Fruit fly (Drosophila melanogaster) whole organism, wandering third instar larva: Measurements from ENCODE around the gene lectin-30A.

ENCODE experiments used
- Abd-B ChIP-seq: fragments of >200 bp; optimal IDR thresholded peaks from 2 replicates; lab custom pipeline; 2017; ENCODE audit warnings: missing biosample characterization, missing genetic modification characterization
- Dif ChIP-seq: fragments of 200-275, 200-300 bp; sonication (Bioruptor generic); optimal IDR thresholded peaks from 2 replicates; lab custom pipeline; 2018; ENCODE audit warnings: missing biosample characterization, missing genetic modification characterization; ENCODE audit not compliant: partially characterized antibody
- HLH106 ChIP-seq: fragments of 200-800 bp; optimal IDR thresholded peaks from 3 replicates; lab custom pipeline; 2019; ENCODE audit warnings: missing biosample characterization, mild to moderate bottlenecking, missing genetic modification characterization, moderate library complexity
- Hr78 ChIP-seq: fragments of >200 bp; optimal IDR thresholded peaks from 2 replicates; lab custom pipeline; 2017; ENCODE audit warnings: missing biosample characterization, missing genetic modification characterization
- Mio ChIP-seq: sonication (Bioruptor generic); optimal IDR thresholded peaks from 2 replicates; lab custom pipeline; 2016; ENCODE audit warnings: missing biosample characterization, missing genetic modification characterization
- Myc ChIP-seq: fragments of >200 bp; optimal IDR thresholded peaks from 2 replicates; lab custom pipeline; 2017
- N ChIP-seq: fragments of >200 bp; optimal IDR thresholded peaks from 2 replicates; lab custom pipeline; 2018; ENCODE audit warnings: missing biosample characterization, missing external identifiers, missing genetic modification characterization
- brk ChIP-seq: fragments of 200-800 bp; sonication (Bioruptor generic); optimal IDR thresholded peaks from 2 replicates; lab custom pipeline; 2016; ENCODE audit warnings: missing biosample characterization, mild to moderate bottlenecking, missing genetic modification characterization
- dmrt93B ChIP-seq: fragments of 200-800 bp; sonication (Bioruptor generic); optimal IDR thresholded peaks from 2 replicates; lab custom pipeline; 2018; ENCODE audit warnings: missing biosample characterization, mild to moderate bottlenecking, missing genetic modification characterization
- foxo ChIP-seq, 2 experiments: fragments of 200-800 bp; sonication (Bioruptor generic); optimal IDR thresholded peaks; 2 replicates in 1 of 2; 3 replicates in 1 of 2; lab custom pipeline; 2016 to 2017; ENCODE audit warnings: missing biosample characterization in 2 of 2, missing genetic modification characterization in 2 of 2
- h ChIP-seq: fragments of 200-800 bp; sonication (Bioruptor generic); optimal IDR thresholded peaks from 3 replicates; lab custom pipeline; 2016; ENCODE audit warnings: missing biosample characterization, mild to moderate bottlenecking, missing genetic modification characterization
- lola ChIP-seq: fragments of >200 bp; optimal IDR thresholded peaks from 2 replicates; lab custom pipeline; 2017; ENCODE audit warnings: missing biosample characterization, missing genetic modification characterization
- psq ChIP-seq: fragments of 200-800 bp; sonication (Bioruptor generic); optimal IDR thresholded peaks from 3 replicates; lab custom pipeline; 2017; ENCODE audit warnings: missing biosample characterization, mild to moderate bottlenecking, missing genetic modification characterization, moderate library complexity
- usp ChIP-seq: fragments of >200 bp; optimal IDR thresholded peaks from 2 replicates; lab custom pipeline; 2017; ENCODE audit warnings: missing biosample characterization, missing genetic modification characterization

dm6 chr2L:9235556-9236001 lies 19.1 kb downstream of the lectin-30A start:
- TF ChIP-seq HLH106 (tag; lab: Kevin White, UChicago) = peak; percentile 72
- no peak for TF ChIP-seq usp (GFP tag; lab: Kevin White, UChicago)
- peak; percentile 46 for TF ChIP-seq dmrt93B
- no peak for TF ChIP-seq Abd-B (GFP tag; lab: Kevin White, UChicago)
- TF ChIP-seq Hr78 (GFP tag; lab: Kevin White, UChicago) = no peak
- TF ChIP-seq h (GFP tag; lab: Kevin White, UChicago) = peak; percentile 62
- TF ChIP-seq Dif (GFP tag; lab: Kevin White, UChicago) = no peak
- TF ChIP-seq lola = no peak
- no peak for TF ChIP-seq N (GFP tag; lab: Kevin White, UChicago)
- no peak for TF ChIP-seq brk (GFP tag; lab: Kevin White, UChicago)
- no peak for TF ChIP-seq Mio
- peak; percentile 56 for TF ChIP-seq psq (GFP tag; lab: Kevin White, UChicago)
- TF ChIP-seq foxo (GFP tag; optimal IDR thresholded peaks at IDR 0.05; lab: Kevin White, UChicago) = peak in 1 of 2 experiments; percentile 71
- no peak for TF ChIP-seq Myc (lab: Kevin White, UChicago)
